Worm (Caenorhabditis elegans) whole organism, L4 larva: Measurements from ENCODE around the gene daz-1.

Experiments used
- F49E8.2 ChIP-seq: sonication (generic microtip); optimal IDR thresholded peaks from 2 replicates; lab custom pipeline; 2016; ENCODE audit warnings: missing compliant biosample characterization, mild to moderate bottlenecking, missing genetic modification characterization, borderline replicate concordance
- ces-1 ChIP-seq: fragments of 150-350 bp; sonication (generic microtip); optimal IDR thresholded peaks from 4 replicates; lab custom pipeline; 2014; ENCODE audit warnings: missing biosample characterization, missing genetic modification reagents, missing genetic modification characterization
- egl-27 ChIP-seq: sonication (generic microtip); optimal IDR thresholded peaks from 3 replicates; lab custom pipeline; 2017; ENCODE audit warnings: missing biosample characterization, missing genetic modification reagents, missing genetic modification characterization
- jun-1 ChIP-seq: fragments of 150-350 bp; optimal IDR thresholded peaks from 2 replicates; lab custom pipeline; 2014; ENCODE audit warnings: missing biosample characterization, missing genetic modification reagents, missing genetic modification characterization
- lin-13 ChIP-seq: fragments of 150-350 bp; optimal IDR thresholded peaks from 2 replicates; lab custom pipeline; 2014; ENCODE audit warnings: missing biosample characterization, missing genetic modification reagents, missing genetic modification characterization
- lin-15B ChIP-seq: fragments of 150-350 bp; sonication (generic microtip); optimal IDR thresholded peaks from 3 replicates; lab custom pipeline; 2014; ENCODE audit warnings: missing biosample characterization, missing genetic modification characterization
- lin-39 ChIP-seq: fragments of 150-350 bp; optimal IDR thresholded peaks from 2 replicates; lab custom pipeline; 2014; ENCODE audit warnings: missing biosample characterization, missing genetic modification reagents, missing genetic modification characterization
- mep-1 ChIP-seq: fragments of 150-350 bp; sonication (generic microtip); optimal IDR thresholded peaks from 3 replicates; lab custom pipeline; 2014; ENCODE audit warnings: missing biosample characterization, missing genetic modification characterization
- mes-2 ChIP-seq: sonication (generic microtip); optimal IDR thresholded peaks from 2 replicates; lab custom pipeline; 2016; ENCODE audit warnings: missing genotype, mild to moderate bottlenecking, missing genetic modification characterization, missing compliant biosample characterization; ENCODE audit not compliant: poor library complexity, severe bottlenecking
- nhr-10 ChIP-seq: fragments of 150-350 bp; optimal IDR thresholded peaks from 2 replicates; lab custom pipeline; 2014; ENCODE audit warnings: missing biosample characterization, missing genetic modification characterization
- nhr-76 ChIP-seq: fragments of 150-350 bp; optimal IDR thresholded peaks from 2 replicates; lab custom pipeline; 2014; ENCODE audit warnings: missing biosample characterization, missing genetic modification characterization
- pha-4 ChIP-seq, 2 experiments: fragments of 150-350 bp in 1 of 2; fragments of 200-800 bp in 1 of 2; sonication (Bioruptor generic) in 1 of 2; IDR thresholded peaks in 1 of 2; optimal IDR thresholded peaks in 1 of 2; 2 replicates each; pipeline versions ENCODE4 v1.3.6 to Lab custom; 2014 to 2022; ENCODE audit warnings: missing genetic modification characterization in 2 of 2, missing genetic modification reagents in 2 of 2, missing biosample characterization in 1 of 2, missing compliant biosample characterization in 1 of 2
- unc-62 ChIP-seq, 3 experiments: fragments of 150-350 bp in 1 of 3; sonication (generic microtip); optimal IDR thresholded peaks in 2 of 3; peaks in 1 of 3; 1 replicate in 1 of 3; 2 replicates in 2 of 3; lab custom pipeline; 2014 to 2017; ENCODE audit warnings: missing biosample characterization in 3 of 3, missing genetic modification characterization in 3 of 3, missing genetic modification reagents in 3 of 3, missing genotype in 1 of 3
- ztf-11 ChIP-seq: fragments of 150-350 bp; optimal IDR thresholded peaks from 2 replicates; lab custom pipeline; 2014; ENCODE audit warnings: missing biosample characterization, missing genetic modification characterization

DNA sequence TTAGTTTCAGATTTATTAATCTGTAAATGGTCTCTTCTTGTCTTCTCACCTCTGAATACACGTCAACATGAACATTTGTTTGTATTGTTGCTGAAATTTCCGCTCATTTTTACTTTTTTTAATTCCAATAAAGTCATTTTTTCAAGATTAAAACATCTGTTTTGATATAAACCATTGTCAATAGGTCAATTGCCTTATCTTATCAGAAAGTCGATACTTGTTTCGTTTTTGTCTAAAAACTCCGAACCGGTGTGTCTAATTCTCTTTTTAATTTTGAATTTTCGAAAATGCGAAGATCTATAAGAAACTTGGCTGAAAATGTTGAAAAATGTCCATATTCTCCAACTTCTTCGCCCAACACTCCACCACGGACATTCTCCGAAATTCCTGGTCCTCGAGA is 47.7 kb downstream of the daz-1 start, which contains the start of gene cyp-44A1:
- no peak for TF ChIP-seq F49E8.2 (tag; lab: Kevin White, UChicago)
- TF ChIP-seq lin-15B (tag; lab: Kevin White, UChicago) = no peak
- TF ChIP-seq ztf-11 (tag; lab: Kevin White, UChicago) = no peak
- TF ChIP-seq mep-1 (tag; lab: Kevin White, UChicago) = no peak
- no peak for TF ChIP-seq ces-1 (GFP tag; lab: Kevin White, UChicago)
- no peak for TF ChIP-seq nhr-10 (tag; lab: Kevin White, UChicago)
- TF ChIP-seq lin-13 (GFP tag; lab: Kevin White, UChicago) = no peak
- TF ChIP-seq nhr-76 (tag; lab: Kevin White, UChicago) = no peak
- no peak for TF ChIP-seq egl-27 (tag; lab: Kevin White, UChicago)
- no peak for TF ChIP-seq lin-39 (tag; lab: Kevin White, UChicago)
- TF ChIP-seq unc-62 (GFP tag; optimal IDR thresholded peaks at IDR 0.05 in 1 of 2; lab: Kevin White, UChicago) = no peak
- TF ChIP-seq unc-62 (tag; optimal IDR thresholded peaks at IDR 0.05; lab: Kevin White, UChicago) = no peak
- TF ChIP-seq mes-2 = no peak
- no peak for TF ChIP-seq pha-4 (GFP tag; IDR thresholded peaks at IDR 0.05; lab: Robert Waterston, UW)
- TF ChIP-seq pha-4 (tag; optimal IDR thresholded peaks at IDR 0.05; lab: Kevin White, UChicago) = no peak
- no peak for TF ChIP-seq jun-1
